Fruit fly (Drosophila melanogaster) Kc167 (cell line): ENCODE data around the gene LKRSDH.

Experiments
- Myc ChIP-seq: fragments of >200 bp; optimal IDR thresholded peaks from 2 replicates; lab custom pipeline; 2017; ENCODE audit warnings: missing external identifiers
- Sin3A ChIP-seq: fragments of >200 bp; optimal IDR thresholded peaks from 2 replicates; lab custom pipeline; 2018; ENCODE audit warnings: missing external identifiers
- h ChIP-seq: fragments of >200 bp; optimal IDR thresholded peaks from 3 replicates; lab custom pipeline; 2018; ENCODE audit warnings: missing external identifiers
- insv ChIP-seq: fragments of >200 bp; optimal IDR thresholded peaks from 3 replicates; lab custom pipeline; 2018; ENCODE audit warnings: missing external identifiers
- psq ChIP-seq: fragments of >200 bp; optimal IDR thresholded peaks from 2 replicates; lab custom pipeline; 2017; ENCODE audit warnings: missing external identifiers
- ttk ChIP-seq: sonication (Bioruptor generic); optimal IDR thresholded peaks from 2 replicates; lab custom pipeline; 2017; ENCODE audit warnings: missing external identifiers

LKRSDH gene

DNA sequence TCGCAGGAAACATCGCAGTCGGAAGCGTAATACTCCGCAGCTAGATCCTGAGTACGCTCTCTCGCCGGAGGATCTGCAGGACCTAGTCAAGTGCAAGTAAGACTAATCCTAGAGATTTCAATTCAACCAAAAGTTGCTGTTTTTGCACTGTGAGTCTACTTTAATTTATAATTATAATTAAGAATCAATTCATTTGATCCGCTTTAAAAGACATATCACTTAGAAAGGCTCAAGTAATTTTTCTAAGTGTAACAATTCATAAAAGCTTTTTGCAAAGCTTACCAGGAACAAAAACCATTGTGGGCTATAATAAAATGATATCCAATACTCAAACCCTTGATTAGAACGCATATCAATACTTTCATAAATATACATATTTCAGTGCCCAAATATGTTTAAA lies 38.9 kb downstream of the LKRSDH start:
- TF ChIP-seq insv (lab: Kevin White, UChicago) (no peak), Sin3A (lab: Kevin White, UChicago) (no peak)

DNA sequence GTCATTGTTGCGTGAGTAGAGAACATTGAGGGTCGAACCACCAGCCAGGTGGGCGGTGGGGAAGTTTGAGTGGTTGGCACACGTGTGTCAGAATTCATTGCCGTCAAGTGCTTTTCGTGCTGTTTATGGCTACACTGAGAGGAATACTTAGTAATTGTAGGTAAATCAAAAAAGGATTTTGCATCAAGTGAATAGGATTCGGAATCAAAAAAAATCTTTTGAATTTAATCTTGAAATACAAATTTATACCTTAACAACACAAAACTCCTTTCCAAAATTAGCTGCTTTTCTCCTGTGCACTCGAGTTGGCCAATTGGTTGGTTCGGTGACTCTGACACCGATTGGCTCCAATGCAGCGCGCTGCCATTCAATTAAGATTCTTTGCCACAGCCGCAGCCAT lies 41.2 kb downstream of the LKRSDH start:
- TF ChIP-seq Sin3A (lab: Kevin White, UChicago), result no peak
- no peak for TF ChIP-seq psq (lab: Kevin White, UChicago)
- TF ChIP-seq Myc (lab: Kevin White, UChicago), result no peak
- TF ChIP-seq ttk (lab: Kevin White, UChicago), result no peak
- no peak for TF ChIP-seq h
- no peak for TF ChIP-seq insv (lab: Kevin White, UChicago)

DNA sequence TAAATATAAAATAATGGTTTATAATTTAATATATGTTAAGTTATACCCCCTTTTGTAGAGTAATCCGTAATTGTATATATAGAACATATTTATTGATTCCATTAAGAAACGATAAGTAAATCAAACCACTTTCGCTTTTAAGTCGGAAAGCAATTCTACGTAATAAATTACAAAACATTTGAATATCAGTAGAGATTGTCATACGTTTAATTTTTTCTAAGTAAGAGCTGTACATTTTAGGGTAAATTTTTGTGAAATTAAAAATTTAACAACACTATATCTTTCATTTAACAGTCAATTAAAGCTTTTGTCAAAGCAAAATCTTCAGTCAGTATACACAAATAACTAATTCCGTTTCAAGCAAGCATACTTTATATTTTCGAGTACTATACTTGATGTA lies 41.9 kb downstream of the LKRSDH start, which contains the start of gene CG46025:
CG46025 (plus strand) TSS at position 301 of the 400 bp plus-strand sequence.
- TF ChIP-seq psq (lab: Kevin White, UChicago) (no peak), insv (lab: Kevin White, UChicago) (no peak), Sin3A (lab: Kevin White, UChicago) (no peak), h (no peak), ttk (lab: Kevin White, UChicago) (no peak), Myc (lab: Kevin White, UChicago) (no peak)

DNA sequence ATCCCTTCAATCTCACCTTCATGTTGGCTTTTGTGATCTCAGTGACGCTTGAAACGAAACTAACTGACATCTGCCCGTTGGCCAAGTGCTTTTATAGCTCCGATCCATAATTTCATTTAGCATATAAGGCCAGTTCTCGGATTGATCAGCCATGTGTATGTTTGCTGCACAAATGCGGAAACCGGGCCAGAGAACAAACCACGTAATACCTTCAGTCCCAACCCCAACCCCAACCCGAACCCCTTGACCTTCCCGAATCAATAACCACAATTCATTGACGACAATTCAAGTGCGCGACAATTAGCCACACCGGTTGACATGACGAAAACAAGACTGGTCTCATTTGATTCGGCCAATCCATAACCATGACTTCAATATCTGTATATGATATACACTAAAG lies 42.7 kb downstream of the LKRSDH start, which contains the start of gene CG7203:
CG7203 (minus strand) TSS at position 101 of the 400 bp plus-strand sequence.
- no peak for TF ChIP-seq Sin3A (lab: Kevin White, UChicago)

DNA sequence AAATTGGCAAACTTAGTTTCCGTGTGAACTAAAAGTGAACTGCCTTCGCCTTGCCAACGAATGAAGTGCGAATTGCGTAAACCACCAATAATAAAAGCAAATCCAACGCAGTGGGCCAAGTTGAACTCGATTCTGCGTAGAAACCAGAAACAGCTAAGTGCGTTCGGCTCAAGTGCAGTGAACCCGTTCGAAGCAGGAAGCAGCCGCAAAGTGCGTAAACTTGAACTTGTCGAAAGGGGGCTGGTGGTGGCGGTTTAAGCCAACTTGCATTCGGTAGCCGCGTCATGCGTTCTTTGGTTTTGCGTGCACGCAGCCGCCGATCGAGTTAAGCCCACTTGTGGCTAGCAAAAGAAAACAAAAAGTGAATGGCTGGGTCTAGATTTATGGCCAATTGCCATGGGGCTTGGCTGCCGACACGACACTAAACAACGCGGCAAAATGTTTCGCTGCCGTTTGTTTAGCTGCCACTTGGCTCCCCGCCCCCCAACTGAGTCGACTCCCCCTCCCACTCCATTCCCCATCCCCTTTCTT lies 45.1 kb downstream of the LKRSDH start:
- TF ChIP-seq h (no peak), psq (lab: Kevin White, UChicago) (no peak), ttk (lab: Kevin White, UChicago) (no peak), Myc (lab: Kevin White, UChicago) (no peak), insv (lab: Kevin White, UChicago) (no peak), Sin3A (lab: Kevin White, UChicago) (no peak)

DNA sequence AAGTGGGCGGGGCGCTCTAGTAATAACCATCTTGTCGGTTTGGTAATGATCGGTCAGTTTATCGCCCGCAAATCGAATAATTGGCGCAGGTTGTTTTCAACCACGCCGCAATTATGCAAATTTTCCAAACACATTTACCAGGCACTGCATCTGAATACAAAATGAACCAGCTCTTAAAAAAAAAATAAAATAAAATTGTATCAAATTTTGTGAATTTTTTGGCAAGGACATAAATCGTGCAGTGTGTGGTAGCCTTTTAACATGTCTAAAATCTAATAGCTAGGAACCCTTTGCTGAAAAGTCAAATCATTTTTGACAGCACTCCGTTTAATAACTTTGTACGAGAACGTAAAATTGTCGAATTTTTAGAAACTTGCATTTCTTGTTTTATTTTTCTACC lies 48.8 kb downstream of the LKRSDH start, which contains the start of gene ATPsynGL:
ATPsynGL (plus strand) TSS at position 301 of the 400 bp plus-strand sequence.
- TF ChIP-seq insv (lab: Kevin White, UChicago) (no peak), Myc (lab: Kevin White, UChicago) (no peak), psq (lab: Kevin White, UChicago) (no peak), Sin3A (lab: Kevin White, UChicago) (no peak), ttk (lab: Kevin White, UChicago) (no peak)

DNA sequence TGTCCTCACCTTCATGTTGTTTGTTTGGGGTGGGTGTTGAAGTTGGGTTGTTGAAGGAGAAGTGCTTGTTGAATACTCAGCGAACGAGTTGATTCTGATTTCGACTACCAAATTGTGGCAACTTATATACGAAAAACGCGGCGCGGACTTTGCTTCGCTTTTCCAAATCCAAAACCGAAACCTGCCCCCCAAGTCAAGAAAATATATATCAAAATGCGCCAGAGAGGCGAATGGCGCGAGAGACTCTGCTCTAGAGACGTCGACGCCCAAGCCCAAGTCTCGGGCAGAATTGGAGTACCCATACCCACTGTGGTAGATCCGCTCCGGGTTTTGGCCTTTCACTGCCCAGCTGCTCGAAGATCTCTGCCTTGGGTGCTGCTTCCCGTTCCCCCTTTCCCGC lies 51.0 kb downstream of the LKRSDH start, which contains the start of gene CG7214:
CG7214 (minus strand) TSS at position 101 of the 400 bp plus-strand sequence.
- no peak for TF ChIP-seq h
- no peak for TF ChIP-seq ttk (lab: Kevin White, UChicago)
- TF ChIP-seq psq (lab: Kevin White, UChicago), result no peak
- no peak for TF ChIP-seq insv (lab: Kevin White, UChicago)

DNA sequence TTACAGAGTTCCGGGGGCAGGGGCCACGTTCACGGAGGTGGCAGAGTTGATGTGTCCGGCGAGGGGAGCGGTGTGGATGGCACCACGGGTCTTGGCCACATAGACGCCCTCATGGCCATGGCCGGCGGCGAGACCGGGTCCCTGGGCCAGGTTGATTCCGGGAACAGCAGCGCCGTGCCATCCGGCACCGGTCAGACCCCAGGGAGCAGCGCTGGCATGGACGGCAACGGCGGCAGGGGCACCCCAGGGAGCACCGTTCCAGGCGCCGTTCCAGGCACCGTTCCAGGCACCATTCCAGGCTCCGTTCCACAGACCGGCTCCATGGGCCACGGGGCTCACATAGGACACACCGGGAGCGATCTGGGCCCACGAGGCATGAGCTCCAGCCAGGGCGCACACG lies 51.6 kb downstream of the LKRSDH start:
- no peak for TF ChIP-seq psq (lab: Kevin White, UChicago)
- TF ChIP-seq Myc (lab: Kevin White, UChicago), result no peak
- no peak for TF ChIP-seq ttk (lab: Kevin White, UChicago)
- TF ChIP-seq h, result no peak
- no peak for TF ChIP-seq Sin3A (lab: Kevin White, UChicago)
- no peak for TF ChIP-seq insv (lab: Kevin White, UChicago)

DNA sequence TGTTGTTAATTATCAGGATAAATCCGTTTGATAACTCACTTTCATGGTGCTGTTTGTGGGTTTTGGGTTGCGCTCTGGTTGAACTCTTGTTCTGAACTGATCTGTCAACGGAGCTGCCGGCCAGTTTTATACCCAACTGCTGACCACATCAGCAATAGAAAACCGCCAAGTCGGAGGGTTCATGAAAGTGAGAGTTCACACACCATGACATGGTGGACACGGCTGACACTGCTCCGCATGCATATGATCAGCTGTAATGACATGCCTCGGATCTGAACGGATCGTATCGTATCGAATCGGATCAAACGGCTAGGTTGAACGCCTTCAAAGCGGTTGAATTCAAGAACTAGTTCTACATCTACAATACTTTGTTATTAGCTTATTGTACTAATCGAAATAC lies 54.3 kb downstream of the LKRSDH start, which contains the start of gene Acp1:
Acp1 (minus strand) TSS at position 101 of the 400 bp plus-strand sequence.
- no peak for TF ChIP-seq ttk (lab: Kevin White, UChicago)
- no peak for TF ChIP-seq Sin3A (lab: Kevin White, UChicago)
- TF ChIP-seq insv (lab: Kevin White, UChicago), result no peak
- TF ChIP-seq psq (lab: Kevin White, UChicago), result no peak
- no peak for TF ChIP-seq Myc (lab: Kevin White, UChicago)
- no peak for TF ChIP-seq h
